Fruit fly (Drosophila melanogaster) whole organism, embryonic: ENCODE data around the gene CG2076.
A peak's percentile ranks its signal among the peaks of the same experiment; 100 is the strongest.

Source experiments
- Abd-B ChIP-seq: fragments of 200-800 bp; sonication (Bioruptor generic); optimal IDR thresholded peaks from 2 replicates; lab custom pipeline; 2018; ENCODE audit warnings: missing biosample characterization, mild to moderate bottlenecking, missing genetic modification characterization, moderate library complexity
- BEAF-32 ChIP-seq: fragments of 200-800 bp; sonication (Bioruptor generic); optimal IDR thresholded peaks from 3 replicates; lab custom pipeline; 2017; ENCODE audit warnings: missing biosample characterization, missing genetic modification characterization, mild to moderate bottlenecking, moderate library complexity, missing genetic modification reagents
- Bdp1 ChIP-seq: fragments of 200-800 bp; sonication (Bioruptor generic); optimal IDR thresholded peaks from 3 replicates; lab custom pipeline; 2016; ENCODE audit warnings: missing biosample characterization, missing genetic modification characterization
- CG10654 ChIP-seq: fragments of 200-800 bp; sonication (Bioruptor generic); optimal IDR thresholded peaks from 2 replicates; lab custom pipeline; 2016; ENCODE audit warnings: missing biosample characterization, missing genetic modification characterization
- CG10979 ChIP-seq: fragments of 200-800 bp; sonication (Bioruptor generic); optimal IDR thresholded peaks from 2 replicates; lab custom pipeline; 2018; ENCODE audit warnings: missing biosample characterization, mild to moderate bottlenecking, missing genetic modification characterization, moderate library complexity
- CG13775 ChIP-seq: fragments of 200-800 bp; sonication (Bioruptor generic); optimal IDR thresholded peaks from 3 replicates; lab custom pipeline; 2017; ENCODE audit warnings: missing biosample characterization, mild to moderate bottlenecking, missing genetic modification characterization
- CG14965 ChIP-seq: fragments of 200-800 bp; sonication (Bioruptor generic); optimal IDR thresholded peaks from 2 replicates; lab custom pipeline; 2016; ENCODE audit warnings: missing biosample characterization, missing genetic modification characterization, borderline replicate concordance
- CG15514 ChIP-seq: fragments of 200-800 bp; sonication (Bioruptor generic); optimal IDR thresholded peaks from 3 replicates; lab custom pipeline; 2017; ENCODE audit warnings: missing biosample characterization, missing genetic modification characterization, mild to moderate bottlenecking, moderate library complexity, missing genetic modification reagents
- CG15601 ChIP-seq: fragments of 200-800 bp; sonication (Bioruptor generic); optimal IDR thresholded peaks from 3 replicates; lab custom pipeline; 2019; ENCODE audit warnings: missing biosample characterization, mild to moderate bottlenecking, missing genetic modification characterization, moderate library complexity
- CG18619 ChIP-seq: fragments of 200-800 bp; sonication (Bioruptor generic); optimal IDR thresholded peaks from 3 replicates; lab custom pipeline; 2017; ENCODE audit warnings: missing biosample characterization, mild to moderate bottlenecking, missing genetic modification characterization
- CG31441 ChIP-seq: fragments of 200-800 bp; sonication (Bioruptor generic); IDR thresholded peaks from 2 replicates; pipeline ENCODE4 v1.3.6; 2022; ENCODE audit warnings: missing biosample characterization, missing genetic modification characterization
- CG4282 ChIP-seq: fragments of 200-800 bp; sonication (Bioruptor generic); optimal IDR thresholded peaks from 2 replicates; lab custom pipeline; 2016; ENCODE audit warnings: missing biosample characterization, missing genetic modification characterization
- CG5245 ChIP-seq: fragments of 200-800 bp; sonication (Bioruptor generic); optimal IDR thresholded peaks from 3 replicates; lab custom pipeline; 2016; ENCODE audit warnings: missing biosample characterization, missing genetic modification characterization
- CG6175 ChIP-seq: fragments of 200-800 bp; sonication (Bioruptor generic); IDR thresholded peaks from 3 replicates; pipeline ENCODE4 v1.3.6; 2022; ENCODE audit warnings: missing biosample characterization, missing genetic modification characterization
- CG9609 ChIP-seq: fragments of 200-800 bp; sonication (Bioruptor generic); optimal IDR thresholded peaks from 3 replicates; lab custom pipeline; 2016; ENCODE audit warnings: missing biosample characterization, missing genetic modification characterization
- CTCF ChIP-seq: fragments of 200-800 bp; sonication (Bioruptor generic); optimal IDR thresholded peaks from 2 replicates; lab custom pipeline; 2017; ENCODE audit warnings: missing biosample characterization, mild to moderate bottlenecking, missing genetic modification characterization, moderate library complexity
- Deaf1 ChIP-seq: fragments of 200-800 bp; optimal IDR thresholded peaks from 3 replicates; lab custom pipeline; 2019; ENCODE audit warnings: missing biosample characterization, mild to moderate bottlenecking, missing genetic modification characterization, moderate library complexity
- Dip3 ChIP-seq: fragments of 200-800 bp; sonication (Bioruptor generic); optimal IDR thresholded peaks from 3 replicates; lab custom pipeline; 2016; ENCODE audit warnings: missing biosample characterization, missing genetic modification characterization
- Lpt ChIP-seq: fragments of >200 bp; optimal IDR thresholded peaks from 2 replicates; lab custom pipeline; 2018; ENCODE audit warnings: missing biosample characterization, missing genetic modification characterization
- MESR4 ChIP-seq: fragments of 200-800 bp; sonication (Bioruptor generic); optimal IDR thresholded peaks from 2 replicates; lab custom pipeline; 2018; ENCODE audit warnings: missing biosample characterization, mild to moderate bottlenecking, missing genetic modification characterization, moderate library complexity
- Max ChIP-seq: fragments of 200-800 bp; sonication (Bioruptor generic); optimal IDR thresholded peaks from 2 replicates; lab custom pipeline; 2016; ENCODE audit warnings: missing biosample characterization, mild to moderate bottlenecking, missing genetic modification characterization
- Med ChIP-seq: fragments of 200-800 bp; sonication (Bioruptor generic); peaks from one replicate; lab custom pipeline; 2016; ENCODE audit warnings: missing biosample characterization, missing genetic modification characterization, mild to moderate bottlenecking, inconsistent platforms, moderate library complexity
- Meics ChIP-seq: fragments of 200-800 bp; sonication (Bioruptor generic); optimal IDR thresholded peaks from 2 replicates; lab custom pipeline; 2017; ENCODE audit warnings: missing biosample characterization, mild to moderate bottlenecking, missing genetic modification characterization
- Opbp ChIP-seq: fragments of 200-800 bp; sonication (Bioruptor generic); IDR thresholded peaks from 3 replicates; pipeline ENCODE4 v1.3.6; 2022; ENCODE audit warnings: missing biosample characterization, missing genetic modification characterization; ENCODE audit not compliant: partially characterized antibody
- Scr ChIP-seq: fragments of 200-800 bp; sonication (Bioruptor generic); IDR thresholded peaks from 2 replicates; pipeline ENCODE4 v1.3.6; 2022; ENCODE audit warnings: missing biosample characterization, missing genetic modification characterization; ENCODE audit not compliant: partially characterized antibody
- Taf1 ChIP-seq: fragments of 200-800 bp; sonication (Bioruptor generic); IDR thresholded peaks from 2 replicates; pipeline ENCODE4 v1.3.6; 2022; ENCODE audit warnings: missing biosample characterization, missing genetic modification characterization
- Trl ChIP-seq, 3 experiments: fragments of >200 bp in 2 of 3; fragments of 200-800 bp in 1 of 3; sonication (Bioruptor generic) in 1 of 3; optimal IDR thresholded peaks; 2 replicates in 1 of 3; 3 replicates in 2 of 3; lab custom pipeline; 2016 to 2017; ENCODE audit warnings: missing biosample characterization in 1 of 3, missing genetic modification characterization in 1 of 3
- YL-1 ChIP-seq: fragments of 200-800 bp; sonication (Bioruptor generic); optimal IDR thresholded peaks from 3 replicates; lab custom pipeline; 2017; ENCODE audit warnings: missing biosample characterization, mild to moderate bottlenecking, missing genetic modification characterization
- cato ChIP-seq: fragments of 200-800 bp; sonication (Bioruptor generic); optimal IDR thresholded peaks from 2 replicates; lab custom pipeline; 2016; ENCODE audit warnings: missing biosample characterization, missing genetic modification characterization, borderline replicate concordance
- cwo ChIP-seq: fragments of 200-800 bp; sonication (Bioruptor generic); optimal IDR thresholded peaks from 3 replicates; lab custom pipeline; 2017; ENCODE audit warnings: missing biosample characterization, missing genetic modification characterization, mild to moderate bottlenecking, moderate library complexity, missing genetic modification reagents
- emc ChIP-seq: fragments of 200-800 bp; sonication (Bioruptor generic); optimal IDR thresholded peaks from 2 replicates; lab custom pipeline; 2016; ENCODE audit warnings: missing biosample characterization, missing genetic modification characterization
- fu2 ChIP-seq: fragments of 200-800 bp; sonication (Bioruptor generic); optimal IDR thresholded peaks from 2 replicates; lab custom pipeline; 2016; ENCODE audit warnings: missing biosample characterization, missing genetic modification characterization
- ind ChIP-seq: fragments of 200-800 bp; sonication (Bioruptor generic); optimal IDR thresholded peaks from 3 replicates; lab custom pipeline; 2016; ENCODE audit warnings: missing biosample characterization, missing genetic modification characterization
- pan ChIP-seq, 4 experiments: fragments of >200 bp in 3 of 4; fragments of 200-800 bp in 1 of 4; sonication (Bioruptor generic) in 1 of 4; optimal IDR thresholded peaks in 3 of 4; IDR thresholded peaks in 1 of 4; 2 replicates each; pipeline versions ENCODE4 v1.3.6 to Lab custom; 2017 to 2022; ENCODE audit warnings: missing biosample characterization in 2 of 4, missing genetic modification characterization in 2 of 4, mixed read lengths in 1 of 4
- phol ChIP-seq: fragments of 200-800 bp; sonication (Bioruptor generic); optimal IDR thresholded peaks from 3 replicates; lab custom pipeline; 2018; ENCODE audit warnings: missing biosample characterization, mild to moderate bottlenecking, missing genetic modification characterization, moderate library complexity
- sim ChIP-seq: fragments of 200-800 bp; sonication (Bioruptor generic); IDR thresholded peaks from 2 replicates; pipeline ENCODE4 v1.3.6; 2022; ENCODE audit warnings: missing biosample characterization, missing genetic modification characterization
- sr ChIP-seq: fragments of 200-800 bp; sonication (Bioruptor generic); IDR thresholded peaks from 3 replicates; pipeline ENCODE4 v1.3.6; 2022; ENCODE audit warnings: missing biosample characterization, missing genetic modification characterization
- stwl ChIP-seq: fragments of 200-800 bp; sonication (Bioruptor generic); optimal IDR thresholded peaks from 3 replicates; lab custom pipeline; 2018; ENCODE audit warnings: missing biosample characterization, mild to moderate bottlenecking, missing genetic modification characterization, moderate library complexity
- tin ChIP-seq: fragments of 200-800 bp; sonication (Bioruptor generic); optimal IDR thresholded peaks from 3 replicates; lab custom pipeline; 2016; ENCODE audit warnings: missing biosample characterization, missing genetic modification characterization
- tio ChIP-seq: fragments of 200-800 bp; sonication (Bioruptor generic); optimal IDR thresholded peaks from 2 replicates; lab custom pipeline; 2017; ENCODE audit warnings: missing biosample characterization, missing genetic modification characterization, inconsistent platforms
- ttk ChIP-seq: fragments of 200-800 bp; sonication (Bioruptor generic); IDR thresholded peaks from 2 replicates; pipeline ENCODE4 v2.1.2; 2022; ENCODE audit warnings: missing biosample characterization, missing genetic modification characterization
- tx ChIP-seq: fragments of 200-800 bp; sonication (Bioruptor generic); optimal IDR thresholded peaks from 2 replicates; lab custom pipeline; 2016; ENCODE audit warnings: missing biosample characterization, missing genetic modification characterization
- zen ChIP-seq: fragments of 200-800 bp; sonication (Bioruptor generic); optimal IDR thresholded peaks from 3 replicates; lab custom pipeline; 2018; ENCODE audit warnings: missing biosample characterization, mild to moderate bottlenecking, missing genetic modification characterization, moderate library complexity

CG2076 gene

DNA sequence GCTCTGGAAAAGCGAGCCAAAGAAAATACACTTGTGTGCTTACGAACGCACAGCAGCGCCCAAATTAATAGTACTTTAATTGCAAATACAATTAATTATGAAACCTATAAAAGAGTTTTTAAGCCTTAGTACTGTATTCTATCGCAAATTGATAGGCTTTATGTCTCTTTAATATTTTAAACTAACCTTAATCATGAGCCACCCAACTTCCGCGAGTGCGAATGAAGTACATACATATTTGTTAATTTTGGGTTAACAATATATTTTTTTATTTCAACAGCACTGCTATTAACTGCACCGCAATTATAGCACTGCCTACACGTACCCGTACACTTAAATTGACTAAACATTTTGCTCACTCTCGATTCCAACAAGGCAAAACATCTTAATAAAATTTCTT is 8.8 kb upstream of the CG2076 start (continued):
- peak; percentile 32 for TF ChIP-seq CG13775 (GFP tag; lab: Kevin White, UChicago)
- peak; percentile 33 for TF ChIP-seq CG18619 (GFP tag; lab: Kevin White, UChicago)
- peak; percentile 57; the same call in 1 of the 2 replicates for TF ChIP-seq ttk (GFP tag; lab: Robert Waterston, UW)
- peak; percentile 10 for TF ChIP-seq Dip3 (GFP tag; lab: Kevin White, UChicago)
- peak; percentile 49 for TF ChIP-seq phol (tag; lab: Kevin White, UChicago)
- peak; percentile 34 for TF ChIP-seq tin (GFP tag; lab: Kevin White, UChicago)
- peak; percentile 22; the same call in 1 of the 2 replicates for TF ChIP-seq Taf1
- peak; percentile 8 for TF ChIP-seq Max (GFP tag; lab: Kevin White, UChicago)
- TF ChIP-seq CG9609 = no peak
- TF ChIP-seq cwo (GFP tag; lab: Kevin White, UChicago) = peak; percentile 40

DNA sequence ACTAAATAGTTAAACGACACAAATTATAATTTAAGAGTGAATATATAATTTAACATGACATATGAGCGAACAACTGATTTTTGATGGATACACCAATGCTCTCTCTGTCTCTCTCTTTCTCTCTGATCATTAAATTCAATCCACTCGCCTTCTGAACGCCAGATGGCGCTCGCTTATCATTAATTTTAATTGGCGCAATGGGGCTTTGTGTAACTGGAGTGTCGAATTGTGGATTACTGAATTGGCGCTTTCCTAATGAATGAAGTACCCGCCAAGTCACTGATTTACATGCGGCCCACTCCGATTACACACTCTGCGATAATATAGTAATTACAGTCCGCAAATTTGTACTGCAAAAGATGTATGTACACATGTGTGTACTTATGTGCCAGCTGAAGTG is 8.2 kb upstream of the CG2076 start:
- TF ChIP-seq Bdp1 (GFP tag; lab: Kevin White, UChicago) (no peak), tio (GFP tag; lab: Kevin White, UChicago) (no peak), zen (peak; percentile 3), stwl (peak; percentile 16), CG14965 (GFP tag; lab: Kevin White, UChicago) (peak; percentile 89), Trl (optimal IDR thresholded peaks at IDR 0.05; lab: Kevin White, UChicago) (peak; percentile 2 to 8), Trl (GFP tag; optimal IDR thresholded peaks at IDR 0.05; lab: Kevin White, UChicago) (no peak), ind (GFP tag; lab: Kevin White, UChicago) (no peak), CTCF (GFP tag; lab: Kevin White, UChicago) (peak; percentile 88), fu2 (GFP tag; lab: Kevin White, UChicago) (no peak), CG10979 (tag; lab: Kevin White, UChicago) (peak; percentile 19), Scr (GFP tag; lab: Robert Waterston, UW) (no peak), Abd-B (GFP tag; lab: Kevin White, UChicago) (peak; percentile 1), cato (no peak), CG6175 (GFP tag; lab: Robert Waterston, UW) (no peak), emc (GFP tag; lab: Kevin White, UChicago) (no peak), CG5245 (GFP tag; lab: Kevin White, UChicago) (no peak), CG31441 (GFP tag; lab: Robert Waterston, UW) (no peak)

DNA sequence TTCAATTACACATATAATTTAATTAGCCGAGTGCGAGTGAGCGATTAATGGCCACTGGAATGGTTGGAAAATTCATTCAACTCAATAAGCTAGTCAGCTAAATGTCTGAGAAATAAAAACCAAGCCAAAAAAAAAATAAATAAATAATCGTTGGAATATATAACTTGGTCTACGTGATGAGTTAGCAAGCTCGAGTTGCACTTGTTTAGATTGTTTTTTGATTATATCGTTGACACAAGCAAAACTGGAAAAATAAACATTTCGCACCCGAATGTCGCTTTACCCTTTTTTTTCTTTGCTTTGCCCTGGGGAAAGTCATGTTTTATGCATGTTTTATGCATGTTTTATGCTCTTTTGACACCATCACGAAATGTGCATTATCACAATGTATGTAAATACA is 7.0 kb upstream of the CG2076 start:
- TF ChIP-seq CG4282 (GFP tag; lab: Kevin White, UChicago) (no peak), pan (optimal IDR thresholded peaks at IDR 0.05; lab: Kevin White, UChicago) (no peak), pan (GFP tag; optimal IDR thresholded peaks at IDR 0.05 in 1 of 2, IDR thresholded peaks at IDR 0.05 in 1 of 2) (no peak), sim (no peak), Opbp (GFP tag; lab: Robert Waterston, UW) (no peak), YL-1 (GFP tag; lab: Kevin White, UChicago) (no peak), MESR4 (GFP tag; lab: Kevin White, UChicago) (no peak), CG10654 (GFP tag; lab: Kevin White, UChicago) (no peak)

DNA sequence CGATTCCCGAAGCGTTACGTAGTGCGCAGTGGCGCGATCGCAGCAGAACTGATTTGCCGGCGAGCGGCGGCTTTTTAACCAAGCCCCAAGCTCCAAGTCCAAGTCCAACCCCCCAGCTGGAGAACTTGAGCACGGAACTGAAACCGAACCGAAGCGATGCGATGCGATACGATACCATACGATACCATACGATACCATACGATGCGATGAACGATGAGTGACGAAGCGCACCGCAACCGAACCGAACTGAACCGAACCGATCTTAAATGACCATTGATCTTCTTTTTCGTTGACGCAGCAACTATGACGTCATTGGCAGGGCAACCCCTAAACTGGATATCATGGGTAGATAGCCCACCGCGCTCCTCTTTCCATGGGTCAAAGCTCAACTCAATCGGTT is 3.8 kb upstream of the CG2076 start, which contains the start of gene sev:
TSS of gene sev (minus strand) at position 50 of the 400 bp plus-strand sequence.
- TF ChIP-seq Deaf1 (tag; lab: Kevin White, UChicago) = peak; percentile 78
- peak; percentile 75 for TF ChIP-seq Meics (GFP tag; lab: Kevin White, UChicago)
- no peak for TF ChIP-seq tx (GFP tag; lab: Kevin White, UChicago)
- no peak for TF ChIP-seq CG15601 (tag; lab: Kevin White, UChicago)
- peak; percentile 16 for TF ChIP-seq Med (GFP tag; lab: Kevin White, UChicago)
- no peak for TF ChIP-seq Lpt
- TF ChIP-seq CG15514 (GFP tag; lab: Kevin White, UChicago) = peak; percentile 36
- TF ChIP-seq sr (GFP tag; lab: Robert Waterston, UW) = no peak
- peak; percentile 23 for TF ChIP-seq BEAF-32 (GFP tag; lab: Kevin White, UChicago)
